Fruit fly (Drosophila melanogaster) whole organism, wandering third instar larva: Measurements from ENCODE around the gene CG15643.

Source experiments
- Abd-B ChIP-seq: fragments of >200 bp; optimal IDR thresholded peaks from 2 replicates; lab custom pipeline; 2017; ENCODE audit warnings: missing biosample characterization, missing genetic modification characterization
- CG32264 ChIP-seq: fragments of 200-800 bp; sonication (Bioruptor generic); optimal IDR thresholded peaks from 2 replicates; lab custom pipeline; 2016; ENCODE audit warnings: missing biosample characterization, missing genetic modification characterization
- CG9705 ChIP-seq: fragments of 200-800 bp; sonication (Bioruptor generic); optimal IDR thresholded peaks from 2 replicates; lab custom pipeline; 2018; ENCODE audit warnings: missing biosample characterization, mild to moderate bottlenecking, missing genetic modification characterization
- CrebA ChIP-seq: fragments of 200-800 bp; sonication (Bioruptor generic); optimal IDR thresholded peaks from 2 replicates; lab custom pipeline; 2016; ENCODE audit warnings: missing biosample characterization, mild to moderate bottlenecking, missing genetic modification characterization, borderline replicate concordance
- Dfd ChIP-seq: fragments of >200 bp; optimal IDR thresholded peaks from 2 replicates; lab custom pipeline; 2017; ENCODE audit warnings: missing biosample characterization, missing genetic modification characterization
- Dif ChIP-seq: fragments of 200-275, 200-300 bp; sonication (Bioruptor generic); optimal IDR thresholded peaks from 2 replicates; lab custom pipeline; 2018; ENCODE audit warnings: missing biosample characterization, missing genetic modification characterization; ENCODE audit not compliant: partially characterized antibody
- GATAd ChIP-seq: sonication (Bioruptor generic); optimal IDR thresholded peaks from 2 replicates; lab custom pipeline; 2016; ENCODE audit warnings: missing biosample characterization, missing genetic modification characterization
- HLH106 ChIP-seq: fragments of 200-800 bp; optimal IDR thresholded peaks from 3 replicates; lab custom pipeline; 2019; ENCODE audit warnings: missing biosample characterization, mild to moderate bottlenecking, missing genetic modification characterization, moderate library complexity
- Hnf4 ChIP-seq: fragments of 200-800 bp; sonication (Bioruptor generic); optimal IDR thresholded peaks from 2 replicates; lab custom pipeline; 2016; ENCODE audit warnings: missing biosample characterization, mild to moderate bottlenecking, missing genetic modification characterization
- Hr78 ChIP-seq: fragments of >200 bp; optimal IDR thresholded peaks from 2 replicates; lab custom pipeline; 2017; ENCODE audit warnings: missing biosample characterization, missing genetic modification characterization
- Hr83 ChIP-seq: fragments of 200-300 bp; sonication (Bioruptor generic); optimal IDR thresholded peaks from 2 replicates; lab custom pipeline; 2016; ENCODE audit warnings: missing biosample characterization, mild to moderate bottlenecking, missing genetic modification characterization, moderate library complexity; ENCODE audit not compliant: poor library complexity, severe bottlenecking
- Jra ChIP-seq: sonication (Bioruptor generic); optimal IDR thresholded peaks from 2 replicates; lab custom pipeline; 2016; ENCODE audit warnings: missing biosample characterization, missing genetic modification characterization
- Mio ChIP-seq: sonication (Bioruptor generic); optimal IDR thresholded peaks from 2 replicates; lab custom pipeline; 2016; ENCODE audit warnings: missing biosample characterization, missing genetic modification characterization
- Myc ChIP-seq: fragments of >200 bp; optimal IDR thresholded peaks from 2 replicates; lab custom pipeline; 2017
- N ChIP-seq: fragments of >200 bp; optimal IDR thresholded peaks from 2 replicates; lab custom pipeline; 2018; ENCODE audit warnings: missing biosample characterization, missing external identifiers, missing genetic modification characterization
- OdsH ChIP-seq: fragments of 200-800 bp; sonication (Bioruptor generic); optimal IDR thresholded peaks from 2 replicates; lab custom pipeline; 2016; ENCODE audit warnings: missing biosample characterization, mild to moderate bottlenecking, missing genetic modification characterization
- Rel ChIP-seq, 2 experiments: fragments of 200-800 bp; sonication (Bioruptor generic) in 1 of 2; optimal IDR thresholded peaks; 2 replicates in 1 of 2; 3 replicates in 1 of 2; lab custom pipeline; 2016 to 2019; ENCODE audit warnings: mild to moderate bottlenecking in 2 of 2, missing biosample characterization in 2 of 2, missing genetic modification characterization in 2 of 2, moderate library complexity in 1 of 2
- Sp1 ChIP-seq: fragments of 200-800 bp; sonication (Bioruptor generic); optimal IDR thresholded peaks from 3 replicates; lab custom pipeline; 2019; ENCODE audit warnings: missing biosample characterization, mild to moderate bottlenecking, missing genetic modification characterization, moderate library complexity
- Vsx2 ChIP-seq: fragments of 200-300, 225-300 bp; sonication (Bioruptor generic); optimal IDR thresholded peaks from 2 replicates; lab custom pipeline; 2018; ENCODE audit warnings: missing biosample characterization, missing genetic modification characterization; ENCODE audit not compliant: partially characterized antibody
- br ChIP-seq: fragments of 200-800 bp; sonication (Bioruptor generic); optimal IDR thresholded peaks from 2 replicates; lab custom pipeline; 2016; ENCODE audit warnings: missing biosample characterization, missing genetic modification characterization
- brk ChIP-seq: fragments of 200-800 bp; sonication (Bioruptor generic); optimal IDR thresholded peaks from 2 replicates; lab custom pipeline; 2016; ENCODE audit warnings: missing biosample characterization, mild to moderate bottlenecking, missing genetic modification characterization
- dl ChIP-seq, 2 experiments: fragments of 175-275, 200-275 bp in 1 of 2; fragments of 200-275 bp in 1 of 2; sonication (Bioruptor generic); optimal IDR thresholded peaks; lab custom pipeline; 2018; ENCODE audit warnings: mild to moderate bottlenecking in 2 of 2, missing biosample characterization in 2 of 2, missing genetic modification characterization in 2 of 2, moderate library complexity in 2 of 2; ENCODE audit not compliant: partially characterized antibody in 2 of 2, insufficient read depth in 1 of 2
- dmrt93B ChIP-seq: fragments of 200-800 bp; sonication (Bioruptor generic); optimal IDR thresholded peaks from 2 replicates; lab custom pipeline; 2018; ENCODE audit warnings: missing biosample characterization, mild to moderate bottlenecking, missing genetic modification characterization
- dsf ChIP-seq: sonication (Bioruptor generic); optimal IDR thresholded peaks from 2 replicates; lab custom pipeline; 2016; ENCODE audit warnings: missing biosample characterization, missing genetic modification characterization, borderline replicate concordance
- ey ChIP-seq: fragments of 200-800 bp; sonication (Bioruptor generic); optimal IDR thresholded peaks from 2 replicates; lab custom pipeline; 2016; ENCODE audit warnings: missing biosample characterization, missing genetic modification characterization
- foxo ChIP-seq, 2 experiments: fragments of 200-800 bp; sonication (Bioruptor generic); optimal IDR thresholded peaks; 2 replicates in 1 of 2; 3 replicates in 1 of 2; lab custom pipeline; 2016 to 2017; ENCODE audit warnings: missing biosample characterization in 2 of 2, missing genetic modification characterization in 2 of 2
- fru ChIP-seq: fragments of 200-800 bp; sonication (Bioruptor generic); optimal IDR thresholded peaks from 3 replicates; lab custom pipeline; 2016; ENCODE audit warnings: missing biosample characterization, mild to moderate bottlenecking, missing genetic modification characterization
- h ChIP-seq: fragments of 200-800 bp; sonication (Bioruptor generic); optimal IDR thresholded peaks from 3 replicates; lab custom pipeline; 2016; ENCODE audit warnings: missing biosample characterization, mild to moderate bottlenecking, missing genetic modification characterization
- jim ChIP-seq: fragments of 175-275, 200-325 bp; sonication (Bioruptor generic); optimal IDR thresholded peaks from 2 replicates; lab custom pipeline; 2016; ENCODE audit warnings: missing biosample characterization, mild to moderate bottlenecking, missing genetic modification characterization
- lola ChIP-seq: fragments of >200 bp; optimal IDR thresholded peaks from 2 replicates; lab custom pipeline; 2017; ENCODE audit warnings: missing biosample characterization, missing genetic modification characterization
- pan ChIP-seq: fragments of >200 bp; optimal IDR thresholded peaks from 2 replicates; lab custom pipeline; 2017
- psq ChIP-seq: fragments of 200-800 bp; sonication (Bioruptor generic); optimal IDR thresholded peaks from 3 replicates; lab custom pipeline; 2017; ENCODE audit warnings: missing biosample characterization, mild to moderate bottlenecking, missing genetic modification characterization, moderate library complexity
- rgr ChIP-seq: fragments of 200-800 bp; sonication (Bioruptor generic); optimal IDR thresholded peaks from 3 replicates; lab custom pipeline; 2016; ENCODE audit warnings: missing biosample characterization, mild to moderate bottlenecking, missing genetic modification characterization
- sage ChIP-seq: fragments of 200-800 bp; sonication (Bioruptor generic); optimal IDR thresholded peaks from 2 replicates; lab custom pipeline; 2016; ENCODE audit warnings: missing biosample characterization, mild to moderate bottlenecking, missing genetic modification characterization
- sv ChIP-seq: fragments of 200-800 bp; sonication (Bioruptor generic); optimal IDR thresholded peaks from 3 replicates; lab custom pipeline; 2016; ENCODE audit warnings: missing biosample characterization, missing genetic modification characterization
- tai ChIP-seq: sonication (Bioruptor generic); optimal IDR thresholded peaks from 2 replicates; lab custom pipeline; 2016; ENCODE audit warnings: missing biosample characterization, missing genetic modification characterization
- usp ChIP-seq: fragments of >200 bp; optimal IDR thresholded peaks from 2 replicates; lab custom pipeline; 2017; ENCODE audit warnings: missing biosample characterization, missing genetic modification characterization
- woc ChIP-seq: sonication (Bioruptor generic); optimal IDR thresholded peaks from 2 replicates; lab custom pipeline; 2016; ENCODE audit warnings: missing biosample characterization, mild to moderate bottlenecking, missing genetic modification characterization

Gene CG15643

dm6 chrX:15591721-15592491 lies 20.0 kb upstream of the CG15643 start:
- peak; percentile 4 for TF ChIP-seq OdsH
- TF ChIP-seq CG32264 (GFP tag; lab: Kevin White, UChicago) = no peak
- peak; percentile 34 for TF ChIP-seq sv (GFP tag; lab: Kevin White, UChicago)

DNA sequence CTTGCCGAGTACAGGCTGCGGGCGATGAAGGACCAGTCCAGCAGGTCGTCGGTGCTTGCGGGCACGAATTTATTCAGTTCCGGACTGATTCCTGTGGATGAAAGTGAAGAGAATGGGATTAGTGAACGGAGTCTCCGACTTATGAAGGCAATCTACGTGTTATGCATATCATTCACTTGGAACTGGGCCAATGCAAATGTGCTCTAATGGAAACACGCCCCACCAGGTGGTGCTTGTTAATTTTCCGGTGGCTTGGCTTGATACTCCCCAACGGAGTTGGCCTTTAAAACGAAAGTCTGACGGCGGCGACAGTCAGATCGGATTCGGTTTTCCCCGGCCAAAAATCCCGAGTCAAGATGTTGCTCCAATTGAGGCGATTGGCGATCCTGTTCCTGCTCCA lies 15.5 kb upstream of the CG15643 start, which contains the start of gene Alp11:
Gene Alp11 (plus strand): TSS at position 301 of the 400 bp plus-strand sequence.
- TF ChIP-seq OdsH (no peak), Jra (GFP tag; lab: Kevin White, UChicago) (no peak), psq (GFP tag; lab: Kevin White, UChicago) (no peak), dl (GFP tag; optimal IDR thresholded peaks at IDR 0.05; lab: Kevin White, UChicago; ENCODE audit: insufficient read depth in 1 of 2, partially characterized antibody in 2 of 2) (no peak), usp (GFP tag; lab: Kevin White, UChicago) (no peak), foxo (GFP tag; optimal IDR thresholded peaks at IDR 0.05; lab: Kevin White, UChicago) (no peak), Dif (GFP tag; lab: Kevin White, UChicago) (no peak), CG32264 (GFP tag; lab: Kevin White, UChicago) (no peak), tai (GFP tag; lab: Kevin White, UChicago) (no peak), Hnf4 (GFP tag; lab: Kevin White, UChicago) (no peak), sv (GFP tag; lab: Kevin White, UChicago) (no peak), Mio (GFP tag; lab: Kevin White, UChicago) (no peak), brk (GFP tag; lab: Kevin White, UChicago) (no peak), Vsx2 (no peak), GATAd (GFP tag; lab: Kevin White, UChicago) (no peak), Myc (no peak), sage (GFP tag; lab: Kevin White, UChicago) (no peak), Hr83 (no peak), fru (GFP tag; lab: Kevin White, UChicago) (no peak)

DNA sequence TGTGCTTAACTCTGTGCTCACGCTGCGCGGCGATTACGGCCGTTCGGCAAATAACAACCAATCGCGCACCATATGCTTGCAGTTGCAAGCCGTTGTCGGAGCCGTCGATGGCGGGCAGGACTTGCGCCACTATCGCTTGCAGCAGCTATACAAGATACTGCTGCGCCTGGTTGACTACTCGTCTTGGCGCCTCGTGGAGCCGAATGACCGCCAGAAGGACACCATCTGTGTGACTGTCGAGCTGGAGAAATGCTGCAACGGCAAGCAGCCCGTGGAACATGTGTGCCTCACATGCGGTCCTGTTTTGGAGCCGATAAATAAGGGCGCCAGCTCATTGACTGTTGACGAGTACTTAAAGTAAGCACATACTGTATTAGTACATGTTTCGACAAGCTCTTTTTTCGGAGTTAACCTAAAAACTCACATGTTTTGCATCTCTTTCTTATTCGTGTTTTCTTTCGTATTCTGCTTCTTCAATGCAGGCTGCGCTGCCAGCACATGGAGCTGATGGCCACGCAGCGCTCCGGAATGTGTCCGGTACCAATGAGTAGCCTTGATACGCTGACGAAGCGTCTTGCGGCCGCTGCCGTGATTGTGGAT lies 12.0 kb upstream of the CG15643 start:
- no peak for TF ChIP-seq N (GFP tag; lab: Kevin White, UChicago)
- TF ChIP-seq Myc = peak; percentile 1
- no peak for TF ChIP-seq dl (GFP tag; optimal IDR thresholded peaks at IDR 0.05; lab: Kevin White, UChicago; ENCODE audit: insufficient read depth in 1 of 2, partially characterized antibody in 2 of 2)

- TF ChIP-seq GATAd (GFP tag; lab: Kevin White, UChicago) (peak; percentile 54), fru (GFP tag; lab: Kevin White, UChicago) (peak; percentile 65), Mio (GFP tag; lab: Kevin White, UChicago) (no peak), tai (GFP tag; lab: Kevin White, UChicago) (no peak), Rel (GFP tag; optimal IDR thresholded peaks at IDR 0.05; lab: Kevin White, UChicago) (no peak), Rel (tag; optimal IDR thresholded peaks at IDR 0.05; lab: Kevin White, UChicago) (no peak), CG9705 (GFP tag; lab: Kevin White, UChicago) (peak; percentile 19), usp (GFP tag; lab: Kevin White, UChicago) (no peak), Dfd (no peak), Sp1 (GFP tag; lab: Kevin White, UChicago) (peak; percentile 55), Dif (GFP tag; lab: Kevin White, UChicago) (no peak), HLH106 (peak; percentile 63), Jra (GFP tag; lab: Kevin White, UChicago) (no peak), ey (GFP tag; lab: Kevin White, UChicago) (peak; percentile 60), rgr (peak; percentile 68), Vsx2 (no peak), N (GFP tag; lab: Kevin White, UChicago) (no peak), CG32264 (GFP tag; lab: Kevin White, UChicago) (no peak), lola (no peak), psq (GFP tag; lab: Kevin White, UChicago) (peak; percentile 46), dsf (GFP tag; lab: Kevin White, UChicago) (no peak), Abd-B (GFP tag; lab: Kevin White, UChicago) (no peak), woc (peak; percentile 71), Hnf4 (GFP tag; lab: Kevin White, UChicago) (no peak), foxo (GFP tag; optimal IDR thresholded peaks at IDR 0.05; lab: Kevin White, UChicago) (peak in 1 of 2 experiments; percentile 66), br (GFP tag; lab: Kevin White, UChicago) (peak; percentile 43), brk (GFP tag; lab: Kevin White, UChicago) (no peak), Hr83 (no peak), CrebA (GFP tag; lab: Kevin White, UChicago) (no peak), pan (no peak), jim (GFP tag; lab: Kevin White, UChicago) (no peak), OdsH (peak; percentile 29), dmrt93B (peak; percentile 35), sage (GFP tag; lab: Kevin White, UChicago) (no peak), h (peak; percentile 66), Hr78 (GFP tag; lab: Kevin White, UChicago) (no peak), Myc (peak; percentile 32), sv (GFP tag; lab: Kevin White, UChicago) (peak; percentile 23)
Observed at dm6 chrX:15582853-15583252, 10.9 kb upstream of the CG15643 start, which contains the start of the genes CG9215 and CG8097. Gene CG9215 (minus strand): TSS chrX:15582874. Gene CG8097 (plus strand): TSS chrX:15583159.
